Worm (Caenorhabditis elegans) whole organism, early embryonic: ENCODE results near the gene F52H3.6.

Experiments
- hmbx-1 ChIP-seq: sonication (generic microtip); optimal IDR thresholded peaks from 2 replicates; lab custom pipeline; 2016; ENCODE audit warnings: mild to moderate bottlenecking, missing genetic modification characterization, missing compliant biosample characterization
- tbx-11 ChIP-seq: fragments of 200-800 bp; sonication (Bioruptor generic); IDR thresholded peaks from 2 replicates; pipeline ENCODE4 v1.3.6; 2022; ENCODE audit warnings: missing genetic modification characterization, missing compliant biosample characterization

DNA sequence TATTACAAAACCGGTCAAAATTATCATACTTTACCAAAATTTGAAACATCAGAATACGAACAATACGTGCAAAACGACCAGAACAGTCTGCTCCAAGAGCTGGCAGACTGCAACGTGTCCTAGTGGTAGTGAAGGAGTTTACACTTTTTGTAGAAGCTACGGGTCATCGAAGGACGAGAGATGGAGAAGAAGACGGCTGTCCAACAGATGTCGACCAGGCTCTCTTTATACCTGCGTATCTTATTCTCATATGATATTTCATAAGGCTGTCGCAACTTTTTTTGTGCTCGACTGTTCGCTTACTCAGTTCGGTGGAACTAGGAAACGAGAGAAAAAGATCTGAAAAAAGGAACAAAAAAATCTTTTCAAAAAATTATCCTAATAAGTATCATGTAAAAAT is 11.6 kb upstream of the F52H3.6 start, which contains the start of gene let-268:
- TF ChIP-seq tbx-11 (no peak), hmbx-1 (tag; lab: Kevin White, UChicago) (no peak)
